Fruit fly (Drosophila melanogaster): ENCODE data around the gene CG32148.

- TF ChIP-seq dl (GFP tag; optimal IDR thresholded peaks at IDR 0.05; ENCODE audit: insufficient read depth in 1 of 2, partially characterized antibody in 2 of 2) (no peak), OdsH (GFP tag; optimal IDR thresholded peaks at IDR 0.05) (no peak), dsf (GFP tag; optimal IDR thresholded peaks at IDR 0.05; ENCODE audit: borderline replicate concordance) (no peak), Hr78 (GFP tag; optimal IDR thresholded peaks at IDR 0.05) (no peak), pan (optimal IDR thresholded peaks at IDR 0.05) (no peak), foxo (GFP tag; optimal IDR thresholded peaks at IDR 0.05) (no peak), psq (GFP tag; optimal IDR thresholded peaks at IDR 0.05) (no peak)
These were observed 26.1 kb downstream of the CG32148 start, which contains the start of gene CG43678 for dm6 chr3L:15049395-15049794.

All from whole organism, wandering third instar larva.